Worm (Caenorhabditis elegans): ENCODE measurements around the gene srh-288.

srh-288 gene

ce11 chrV:17790191-17790590 lies 5.4 kb downstream of the srh-288 start, which contains the start of gene srh-290:
Gene srh-290, plus strand, starts transcription at chrV:17790491.
- TF ChIP-seq fos-1 (tag; optimal IDR thresholded peaks at IDR 0.05): no peak
- TF ChIP-seq egl-5 (tag; optimal IDR thresholded peaks at IDR 0.05): no peak
- no peak for TF ChIP-seq snpc-4 (tag; optimal IDR thresholded peaks at IDR 0.05)
- TF ChIP-seq unc-39 (tag; optimal IDR thresholded peaks at IDR 0.05): no peak
- TF ChIP-seq pha-4 (tag; optimal IDR thresholded peaks at IDR 0.05): no peak
- TF ChIP-seq nhr-23 (tag; optimal IDR thresholded peaks at IDR 0.05): no peak
- TF ChIP-seq nhr-12 (tag; optimal IDR thresholded peaks at IDR 0.05): no peak
- no peak for TF ChIP-seq egl-27 (tag; optimal IDR thresholded peaks at IDR 0.05)
- TF ChIP-seq lin-15B (tag; optimal IDR thresholded peaks at IDR 0.05): no peak
- TF ChIP-seq ceh-9 (tag; optimal IDR thresholded peaks at IDR 0.05): no peak
- no peak for TF ChIP-seq nhr-43 (tag; optimal IDR thresholded peaks at IDR 0.05; ENCODE audit: poor library complexity, severe bottlenecking)
- TF ChIP-seq nhr-67 (tag; optimal IDR thresholded peaks at IDR 0.05): no peak
- no peak for TF ChIP-seq lsy-12 (tag; optimal IDR thresholded peaks at IDR 0.05)
- no peak for TF ChIP-seq lin-39 (tag; optimal IDR thresholded peaks at IDR 0.05)
- TF ChIP-seq nhr-28 (tag; optimal IDR thresholded peaks at IDR 0.05): no peak
- no peak for TF ChIP-seq nhr-77 (tag; optimal IDR thresholded peaks at IDR 0.05)
- TF ChIP-seq eor-1 (tag; optimal IDR thresholded peaks at IDR 0.05): no peak
- TF ChIP-seq nhr-76 (tag; optimal IDR thresholded peaks at IDR 0.05): no peak

- TF ChIP-seq unc-39 (tag; optimal IDR thresholded peaks at IDR 0.05) (no peak), nhr-25 (tag; optimal IDR thresholded peaks at IDR 0.05) (no peak), zag-1 (tag; optimal IDR thresholded peaks at IDR 0.05) (no peak), egl-27 (tag; optimal IDR thresholded peaks at IDR 0.05) (no peak), ama-1 (optimal IDR thresholded peaks at IDR 0.05) (no peak), nhr-76 (tag; optimal IDR thresholded peaks at IDR 0.05) (no peak), lin-39 (tag; optimal IDR thresholded peaks at IDR 0.05) (no peak), ceh-28 (tag; optimal IDR thresholded peaks at IDR 0.05) (no peak), nhr-67 (tag; optimal IDR thresholded peaks at IDR 0.05) (no peak), R02D3.7 (tag; optimal IDR thresholded peaks at IDR 0.05) (no peak), nhr-43 (tag; optimal IDR thresholded peaks at IDR 0.05; ENCODE audit: poor library complexity, severe bottlenecking) (no peak), fkh-2 (tag; optimal IDR thresholded peaks at IDR 0.05) (no peak), fos-1 (tag; optimal IDR thresholded peaks at IDR 0.05) (no peak)
Measured at ce11 chrV:17784363-17784762, 11.2 kb downstream of the srh-288 start.

- no peak for TF ChIP-seq egl-5 (tag; optimal IDR thresholded peaks at IDR 0.05)
- TF ChIP-seq unc-39 (tag; optimal IDR thresholded peaks at IDR 0.05): no peak
- no peak for TF ChIP-seq elt-1 (tag; optimal IDR thresholded peaks at IDR 0.05)
- no peak for TF ChIP-seq pqm-1 (tag; optimal IDR thresholded peaks at IDR 0.05)
- TF ChIP-seq ztf-11 (tag; optimal IDR thresholded peaks at IDR 0.05): no peak
- no peak for TF ChIP-seq mml-1 (tag; optimal IDR thresholded peaks at IDR 0.05)
- TF ChIP-seq ama-1 (optimal IDR thresholded peaks at IDR 0.05): no peak
- TF ChIP-seq hmg-11 (tag; optimal IDR thresholded peaks at IDR 0.05): no peak
- no peak for TF ChIP-seq nhr-11 (tag; optimal IDR thresholded peaks at IDR 0.05)
- TF ChIP-seq R02D3.7 (tag; optimal IDR thresholded peaks at IDR 0.05): no peak
- TF ChIP-seq skn-1 (tag; optimal IDR thresholded peaks at IDR 0.05): no peak
- no peak for TF ChIP-seq pha-4 (tag; optimal IDR thresholded peaks at IDR 0.05)
- TF ChIP-seq tbx-2 (tag; optimal IDR thresholded peaks at IDR 0.05): no peak
- TF ChIP-seq mdl-1 (tag; optimal IDR thresholded peaks at IDR 0.05): no peak
- no peak for TF ChIP-seq nhr-77 (tag; optimal IDR thresholded peaks at IDR 0.05)
- TF ChIP-seq ceh-16 (tag; optimal IDR thresholded peaks at IDR 0.05): no peak
- TF ChIP-seq nfya-1 (tag; optimal IDR thresholded peaks at IDR 0.05; ENCODE audit: insufficient read depth): no peak
- no peak for TF ChIP-seq lin-39 (tag; optimal IDR thresholded peaks at IDR 0.05)
Measured at ce11 chrV:17783542-17783941, 12.0 kb downstream of the srh-288 start, which contains the start of gene srab-12. Gene srab-12, minus strand, starts transcription at chrV:17783642.

ce11 chrV:17780285-17780684 lies 15.3 kb downstream of the srh-288 start:
- TF ChIP-seq ztf-11 (tag; optimal IDR thresholded peaks at IDR 0.05) (no peak), pha-4 (tag; optimal IDR thresholded peaks at IDR 0.05) (peak; percentile 1), pqm-1 (tag; optimal IDR thresholded peaks at IDR 0.05) (peak; percentile 5), egl-5 (tag; optimal IDR thresholded peaks at IDR 0.05) (no peak), tbx-2 (tag; optimal IDR thresholded peaks at IDR 0.05) (no peak), nfya-1 (tag; optimal IDR thresholded peaks at IDR 0.05; ENCODE audit: insufficient read depth) (no peak), nhr-237 (tag; optimal IDR thresholded peaks at IDR 0.05) (no peak), nhr-23 (tag; optimal IDR thresholded peaks at IDR 0.05) (no peak), jun-1 (tag; optimal IDR thresholded peaks at IDR 0.05) (no peak), aly-2 (tag; optimal IDR thresholded peaks at IDR 0.05) (no peak), snpc-4 (tag; optimal IDR thresholded peaks at IDR 0.05) (no peak), nhr-25 (tag; optimal IDR thresholded peaks at IDR 0.05) (no peak), mml-1 (tag; optimal IDR thresholded peaks at IDR 0.05) (no peak), elt-2 (tag; optimal IDR thresholded peaks at IDR 0.05) (peak; percentile 81), elt-1 (tag; optimal IDR thresholded peaks at IDR 0.05) (no peak), ceh-28 (tag; optimal IDR thresholded peaks at IDR 0.05) (no peak)
